Fruit fly (Drosophila melanogaster) whole organism, wandering third instar larva: ENCODE measurements around the gene Hsp67Ba.

Experiments used
- CrebA ChIP-seq: fragments of 200-800 bp; sonication (Bioruptor generic); optimal IDR thresholded peaks from 2 replicates; lab custom pipeline; 2016; ENCODE audit warnings: missing biosample characterization, mild to moderate bottlenecking, missing genetic modification characterization, borderline replicate concordance
- Dfd ChIP-seq: fragments of >200 bp; optimal IDR thresholded peaks from 2 replicates; lab custom pipeline; 2017; ENCODE audit warnings: missing biosample characterization, missing genetic modification characterization
- Hr83 ChIP-seq: fragments of 200-300 bp; sonication (Bioruptor generic); optimal IDR thresholded peaks from 2 replicates; lab custom pipeline; 2016; ENCODE audit warnings: missing biosample characterization, mild to moderate bottlenecking, missing genetic modification characterization, moderate library complexity; ENCODE audit not compliant: poor library complexity, severe bottlenecking
- Jra ChIP-seq: sonication (Bioruptor generic); optimal IDR thresholded peaks from 2 replicates; lab custom pipeline; 2016; ENCODE audit warnings: missing biosample characterization, missing genetic modification characterization
- Myc ChIP-seq: fragments of >200 bp; optimal IDR thresholded peaks from 2 replicates; lab custom pipeline; 2017
- OdsH ChIP-seq: fragments of 200-800 bp; sonication (Bioruptor generic); optimal IDR thresholded peaks from 2 replicates; lab custom pipeline; 2016; ENCODE audit warnings: missing biosample characterization, mild to moderate bottlenecking, missing genetic modification characterization
- br ChIP-seq: fragments of 200-800 bp; sonication (Bioruptor generic); optimal IDR thresholded peaks from 2 replicates; lab custom pipeline; 2016; ENCODE audit warnings: missing biosample characterization, missing genetic modification characterization
- brk ChIP-seq: fragments of 200-800 bp; sonication (Bioruptor generic); optimal IDR thresholded peaks from 2 replicates; lab custom pipeline; 2016; ENCODE audit warnings: missing biosample characterization, mild to moderate bottlenecking, missing genetic modification characterization
- dl ChIP-seq, 2 experiments: fragments of 175-275, 200-275 bp in 1 of 2; fragments of 200-275 bp in 1 of 2; sonication (Bioruptor generic); optimal IDR thresholded peaks; lab custom pipeline; 2018; ENCODE audit warnings: mild to moderate bottlenecking in 2 of 2, missing biosample characterization in 2 of 2, missing genetic modification characterization in 2 of 2, moderate library complexity in 2 of 2; ENCODE audit not compliant: partially characterized antibody in 2 of 2, insufficient read depth in 1 of 2
- dmrt93B ChIP-seq: fragments of 200-800 bp; sonication (Bioruptor generic); optimal IDR thresholded peaks from 2 replicates; lab custom pipeline; 2018; ENCODE audit warnings: missing biosample characterization, mild to moderate bottlenecking, missing genetic modification characterization
- fru ChIP-seq: fragments of 200-800 bp; sonication (Bioruptor generic); optimal IDR thresholded peaks from 3 replicates; lab custom pipeline; 2016; ENCODE audit warnings: missing biosample characterization, mild to moderate bottlenecking, missing genetic modification characterization
- h ChIP-seq: fragments of 200-800 bp; sonication (Bioruptor generic); optimal IDR thresholded peaks from 3 replicates; lab custom pipeline; 2016; ENCODE audit warnings: missing biosample characterization, mild to moderate bottlenecking, missing genetic modification characterization
- pan ChIP-seq: fragments of >200 bp; optimal IDR thresholded peaks from 2 replicates; lab custom pipeline; 2017
- psq ChIP-seq: fragments of 200-800 bp; sonication (Bioruptor generic); optimal IDR thresholded peaks from 3 replicates; lab custom pipeline; 2017; ENCODE audit warnings: missing biosample characterization, mild to moderate bottlenecking, missing genetic modification characterization, moderate library complexity

DNA sequence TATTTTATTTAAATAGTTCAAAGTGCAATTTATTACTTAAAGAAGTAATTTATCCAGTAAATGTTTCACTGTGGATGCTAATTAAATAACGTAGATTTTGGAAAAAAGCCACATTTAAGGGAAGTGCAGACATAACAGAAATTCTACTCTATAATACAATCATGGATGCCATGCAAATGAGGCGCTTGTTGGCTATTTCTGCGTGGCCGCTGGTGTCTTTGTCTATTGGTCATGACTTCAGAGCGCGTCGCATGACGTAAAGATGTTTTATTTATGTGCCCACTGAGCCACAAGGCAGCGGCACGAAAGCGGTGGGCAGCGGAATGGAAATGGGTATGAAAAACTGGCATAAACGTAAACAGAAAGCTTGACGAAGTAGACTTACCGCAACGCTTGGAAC lies 46.5 kb upstream of the Hsp67Ba start:
- TF ChIP-seq psq (GFP tag; lab: Kevin White, UChicago) (no peak), fru (GFP tag; lab: Kevin White, UChicago) (no peak), pan (lab: Kevin White, UChicago) (no peak), Jra (GFP tag; lab: Kevin White, UChicago) (no peak), Hr83 (GFP tag; lab: Kevin White, UChicago) (no peak), CrebA (no peak), Myc (no peak), OdsH (no peak), br (GFP tag; lab: Kevin White, UChicago) (no peak), dmrt93B (no peak), brk (no peak), Dfd (GFP tag; lab: Kevin White, UChicago) (no peak), h (GFP tag; lab: Kevin White, UChicago) (no peak), dl (GFP tag; optimal IDR thresholded peaks at IDR 0.05; lab: Kevin White, UChicago; ENCODE audit: insufficient read depth in 1 of 2, partially characterized antibody in 2 of 2) (no peak)
